Fruit fly (Drosophila melanogaster): ENCODE data around the gene spn-B.

spn-B gene

dm6 chr3R:14289958-14290835, 37.7 kb upstream of the spn-B start:
- peak; percentile 41 for TF ChIP-seq CG17801 (GFP tag; optimal IDR thresholded peaks at IDR 0.05; ENCODE audit: partially characterized antibody)

dm6 chr3R:14291431-14291830, 36.4 kb upstream of the spn-B start:
- peak; percentile 69 for TF ChIP-seq CG17801 (GFP tag; optimal IDR thresholded peaks at IDR 0.05; ENCODE audit: partially characterized antibody)

dm6 chr3R:14292307-14292711, 35.5 kb upstream of the spn-B start:
- TF ChIP-seq CG17801 (GFP tag; optimal IDR thresholded peaks at IDR 0.05; ENCODE audit: partially characterized antibody): no peak

dm6 chr3R:14294397-14295018, 33.3 kb upstream of the spn-B start:
- no peak for TF ChIP-seq CG17801 (GFP tag; optimal IDR thresholded peaks at IDR 0.05; ENCODE audit: partially characterized antibody)

- no peak for TF ChIP-seq CG17801 (GFP tag; optimal IDR thresholded peaks at IDR 0.05; ENCODE audit: partially characterized antibody)
Observed at dm6 chr3R:14296126-14296525, 31.7 kb upstream of the spn-B start.

- no peak for TF ChIP-seq CG17801 (GFP tag; optimal IDR thresholded peaks at IDR 0.05; ENCODE audit: partially characterized antibody)
Observed at dm6 chr3R:14296700-14297099, 31.2 kb upstream of the spn-B start.

- TF ChIP-seq CG17801 (GFP tag; optimal IDR thresholded peaks at IDR 0.05; ENCODE audit: partially characterized antibody): no peak
Observed at dm6 chr3R:14297489-14297888, 30.4 kb upstream of the spn-B start.

- TF ChIP-seq CG17801 (GFP tag; optimal IDR thresholded peaks at IDR 0.05; ENCODE audit: partially characterized antibody): no peak
Observed at dm6 chr3R:14298078-14298896, 29.6 kb upstream of the spn-B start.

- TF ChIP-seq CG17801 (GFP tag; optimal IDR thresholded peaks at IDR 0.05; ENCODE audit: partially characterized antibody): no peak
Observed at dm6 chr3R:14299891-14300290, 28.0 kb upstream of the spn-B start.

dm6 chr3R:14302128-14302527, 25.7 kb upstream of the spn-B start, which contains the start of gene IFT54:
Gene IFT54, plus strand, starts transcription at chr3R:14302428.
- no peak for TF ChIP-seq CG17801 (GFP tag; optimal IDR thresholded peaks at IDR 0.05; ENCODE audit: partially characterized antibody)

- TF ChIP-seq CG17801 (GFP tag; optimal IDR thresholded peaks at IDR 0.05; ENCODE audit: partially characterized antibody): no peak
Observed at dm6 chr3R:14307972-14308673, 19.7 kb upstream of the spn-B start.

dm6 chr3R:14308801-14309217, 19.0 kb upstream of the spn-B start, which contains the start of gene Polr2I:
Gene Polr2I, plus strand, starts transcription at chr3R:14309089.
- TF ChIP-seq CG17801 (GFP tag; optimal IDR thresholded peaks at IDR 0.05; ENCODE audit: partially characterized antibody): no peak

- no peak for TF ChIP-seq CG17801 (GFP tag; optimal IDR thresholded peaks at IDR 0.05; ENCODE audit: partially characterized antibody)
Observed at dm6 chr3R:14310062-14310461, 17.8 kb upstream of the spn-B start, which contains the start of gene CG31321. Gene CG31321, plus strand, starts transcription at chr3R:14310362.

dm6 chr3R:14311027-14311426, 16.8 kb upstream of the spn-B start:
- TF ChIP-seq CG17801 (GFP tag; optimal IDR thresholded peaks at IDR 0.05; ENCODE audit: partially characterized antibody): no peak

- no peak for TF ChIP-seq CG17801 (GFP tag; optimal IDR thresholded peaks at IDR 0.05; ENCODE audit: partially characterized antibody)
Observed at dm6 chr3R:14314554-14314953, 13.3 kb upstream of the spn-B start, which contains the start of gene Crz. Gene Crz, plus strand, starts transcription at chr3R:14314854.
